Worm (Caenorhabditis elegans) whole organism, L4/young adult: Measurements from ENCODE around the gene eef-1B.2.
"Not testable (repeated sequence)": the region's sequence is repeated elsewhere in the genome, so short reads cannot be mapped to it uniquely, and the experiment has no call there.

ENCODE experiments used
- W03F9.2 ChIP-seq: fragments of 150-350 bp; optimal IDR thresholded peaks from 2 replicates; lab custom pipeline; 2014; ENCODE audit warnings: missing biosample characterization, missing genetic modification characterization
- dao-5 ChIP-seq: sonication (generic microtip); optimal IDR thresholded peaks from 2 replicates; lab custom pipeline; 2016; ENCODE audit warnings: missing genotype, missing genetic modification characterization, moderate library complexity, missing compliant biosample characterization
- him-1 ChIP-seq: sonication (generic microtip); optimal IDR thresholded peaks from 2 replicates; lab custom pipeline; 2016; ENCODE audit warnings: missing genotype, missing genetic modification reagents, missing genetic modification characterization, missing compliant biosample characterization

eef-1B.2 gene

DNA sequence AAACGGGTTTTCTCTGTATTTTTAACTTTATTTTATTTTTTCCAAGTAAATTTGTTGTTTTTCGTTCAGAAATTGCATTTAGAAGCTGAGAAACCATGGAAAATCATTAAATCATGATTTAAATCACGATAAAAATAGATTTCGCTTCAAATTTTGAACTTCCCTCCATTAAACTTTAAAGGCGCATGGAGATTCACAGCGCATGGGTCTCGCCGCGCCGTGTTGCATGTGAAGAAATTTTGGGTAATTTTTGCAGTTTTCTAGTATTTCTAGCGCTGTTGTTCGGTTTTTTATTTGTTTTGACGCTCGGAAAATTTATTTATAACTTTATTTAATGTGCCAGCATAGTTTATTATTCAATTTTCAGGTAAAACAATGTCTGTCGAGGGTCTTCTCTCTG is at the start of gene eef-1B.2:
Gene eef-1B.2 (plus strand): TSS at position 358 of the 400 bp plus-strand sequence.
- no peak for TF ChIP-seq dao-5 (tag; lab: Kevin White, UChicago)
- TF ChIP-seq W03F9.2 (tag; lab: Kevin White, UChicago) = peak; percentile 64
- TF ChIP-seq him-1 (tag; lab: Kevin White, UChicago) = no peak

ce11 chrIV:15006494-15006893 is 30.6 kb upstream of the eef-1B.2 start, which contains the start of gene Y41E3.6:
Gene Y41E3.6, plus strand, starts transcription at chrIV:15006794.
- not testable (repeated sequence) for TF ChIP-seq dao-5, W03F9.2, him-1 (tag; lab: Kevin White, UChicago)

ce11 chrIV:15008200-15008599 is 28.9 kb upstream of the eef-1B.2 start:
- TF ChIP-seq him-1 (tag; lab: Kevin White, UChicago) = no peak
- TF ChIP-seq W03F9.2 (tag; lab: Kevin White, UChicago) = no peak

DNA sequence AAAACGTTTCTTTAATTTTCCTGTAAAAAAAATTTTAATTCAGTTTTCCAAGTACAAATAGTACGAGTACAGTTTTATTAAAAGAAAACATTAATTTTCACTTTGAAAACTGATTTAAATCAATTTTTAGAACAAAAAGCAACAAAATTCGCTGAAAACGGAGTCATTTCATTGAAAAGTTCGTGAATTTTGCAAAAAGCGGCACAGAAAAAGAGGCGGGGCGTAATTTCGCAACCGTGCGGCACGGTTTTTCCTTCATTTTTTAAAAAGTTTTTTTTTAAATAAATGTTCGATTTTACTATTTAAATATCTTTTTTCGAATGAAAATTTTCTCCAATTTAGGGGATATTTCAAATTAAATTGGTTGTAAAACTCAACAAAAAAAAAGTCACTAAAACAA is 26.0 kb upstream of the eef-1B.2 start:
- TF ChIP-seq him-1 (tag; lab: Kevin White, UChicago) (no peak), W03F9.2 (tag; lab: Kevin White, UChicago) (no peak), dao-5 (tag; lab: Kevin White, UChicago) (no peak)

DNA sequence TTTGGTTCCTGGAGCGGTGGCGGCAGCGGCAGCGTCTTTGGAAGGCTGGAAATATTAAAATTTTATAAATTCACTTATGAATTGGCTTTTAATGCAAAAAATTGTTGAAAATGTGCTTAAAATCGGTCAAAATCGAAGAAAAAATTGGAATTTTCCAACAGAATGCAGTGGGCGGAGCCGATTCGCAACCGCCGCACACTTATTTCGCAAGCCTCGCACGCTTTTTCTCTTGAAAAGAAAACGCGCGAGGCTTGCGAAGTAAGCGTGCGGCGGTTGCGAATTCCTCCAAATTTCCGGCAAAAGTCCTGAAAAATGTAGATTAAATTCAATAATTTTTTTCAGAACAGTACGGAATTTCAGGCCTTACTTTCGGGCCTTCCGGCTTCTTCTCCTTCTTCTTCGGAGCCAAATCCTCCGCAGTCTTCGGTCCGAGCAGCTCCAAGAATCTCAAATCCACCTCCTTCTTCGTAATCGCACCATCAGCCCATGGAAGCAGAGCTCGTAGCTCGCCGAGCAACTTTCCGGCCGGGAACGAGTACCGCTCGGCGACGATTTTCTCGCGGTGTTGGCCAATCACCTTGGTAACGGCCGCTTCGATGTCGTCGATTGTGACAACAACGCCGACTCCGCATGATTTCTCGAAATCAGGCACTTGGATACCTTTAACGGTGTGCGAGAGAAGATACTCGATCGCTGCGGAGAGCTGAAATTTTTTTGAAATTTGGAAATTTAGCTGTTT is 24.8 kb upstream of the eef-1B.2 start:
- no peak for TF ChIP-seq dao-5 (tag; lab: Kevin White, UChicago)
- no peak for TF ChIP-seq W03F9.2 (tag; lab: Kevin White, UChicago)
- TF ChIP-seq him-1 (tag; lab: Kevin White, UChicago) = no peak

ce11 chrIV:15013083-15013482 is 24.0 kb upstream of the eef-1B.2 start, which contains the start of gene qars-1:
Gene qars-1, minus strand, starts transcription at chrIV:15013183.
- TF ChIP-seq dao-5 (tag; lab: Kevin White, UChicago) (no peak), him-1 (tag; lab: Kevin White, UChicago) (no peak), W03F9.2 (tag; lab: Kevin White, UChicago) (no peak)

DNA sequence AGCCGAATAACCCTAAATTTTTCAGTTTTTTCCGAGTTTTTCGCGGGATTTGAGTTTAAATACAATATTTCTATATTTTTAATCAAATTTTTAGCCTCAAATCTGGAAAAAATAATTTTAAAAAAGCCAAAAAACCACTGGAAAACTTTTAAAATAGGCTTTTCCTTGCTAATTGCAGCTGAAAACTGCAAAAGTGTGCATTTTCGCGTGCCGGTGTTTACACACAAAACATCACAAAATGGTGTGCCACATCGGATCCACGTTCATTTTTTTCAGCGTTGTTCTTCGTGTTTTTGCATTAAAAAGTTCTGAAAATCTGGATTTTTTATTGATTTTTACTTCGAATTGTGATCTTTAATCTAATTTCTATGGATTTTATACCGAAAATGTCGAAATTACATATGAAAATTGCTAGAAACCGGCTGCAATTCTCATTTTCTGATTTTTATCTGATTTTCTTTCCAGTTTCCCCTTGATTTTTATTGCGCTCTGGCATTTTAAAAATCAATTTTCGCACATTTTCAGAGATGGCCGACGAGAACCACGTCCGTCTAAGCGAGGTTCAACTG is 23.5 kb upstream of the eef-1B.2 start, which contains the start of gene Y41E3.7:
Gene Y41E3.7 (plus strand): TSS at position 519 of the 569 bp plus-strand sequence.
- TF ChIP-seq W03F9.2 (tag; lab: Kevin White, UChicago) (peak; percentile 10), dao-5 (tag; lab: Kevin White, UChicago) (no peak)

DNA sequence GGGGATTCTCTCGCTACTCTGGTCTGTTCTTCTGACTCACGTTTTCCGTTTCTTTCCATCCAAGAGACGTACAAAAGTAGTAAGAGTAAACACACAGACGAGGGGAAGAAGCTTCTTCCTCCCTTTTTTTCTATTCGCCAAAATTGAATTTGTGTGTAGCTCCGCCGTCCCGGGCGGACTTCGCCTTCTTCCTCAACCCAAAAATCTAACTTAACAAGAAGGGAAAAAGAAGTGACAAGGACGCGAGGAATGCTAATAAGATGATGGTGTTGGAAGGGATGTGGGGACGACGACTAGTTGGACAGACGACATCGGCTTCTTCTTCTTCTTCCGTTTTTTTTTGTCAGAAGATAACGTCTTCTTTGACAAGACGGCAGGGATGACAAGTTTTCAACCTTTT is 20.1 kb upstream of the eef-1B.2 start:
- TF ChIP-seq W03F9.2 (tag; lab: Kevin White, UChicago) (no peak), dao-5 (tag; lab: Kevin White, UChicago) (no peak), him-1 (tag; lab: Kevin White, UChicago) (no peak)

DNA sequence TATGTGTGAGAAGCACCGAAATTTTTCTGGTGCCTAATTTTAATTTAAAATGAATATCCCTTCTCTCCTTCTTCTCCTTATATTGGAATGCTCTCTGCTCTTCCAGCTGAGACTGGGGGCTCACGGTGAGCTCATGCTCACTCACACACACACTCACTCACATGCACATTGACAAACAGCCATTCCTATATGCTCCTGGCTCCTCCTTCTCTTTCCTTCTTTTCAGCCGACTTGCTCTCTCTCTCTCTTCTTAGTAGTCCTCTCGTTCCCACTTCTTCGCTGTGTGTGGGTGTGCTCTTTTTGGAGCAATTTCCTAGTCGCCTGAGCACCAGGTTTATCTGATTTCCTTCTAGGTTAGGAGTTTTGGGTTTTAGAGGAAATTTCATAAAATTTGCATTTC is 16.2 kb upstream of the eef-1B.2 start:
- TF ChIP-seq W03F9.2 (tag; lab: Kevin White, UChicago) (no peak), him-1 (tag; lab: Kevin White, UChicago) (peak; percentile 10), dao-5 (tag; lab: Kevin White, UChicago) (no peak)

ce11 chrIV:15024426-15024825 is 12.7 kb upstream of the eef-1B.2 start:
- TF ChIP-seq dao-5 (tag; lab: Kevin White, UChicago) (no peak), W03F9.2 (tag; lab: Kevin White, UChicago) (no peak), him-1 (tag; lab: Kevin White, UChicago) (no peak)

- peak; percentile 53 for TF ChIP-seq W03F9.2 (tag; lab: Kevin White, UChicago)
- no peak for TF ChIP-seq dao-5 (tag; lab: Kevin White, UChicago)
- peak; percentile 66 for TF ChIP-seq him-1 (tag; lab: Kevin White, UChicago)
Measured at ce11 chrIV:15025384-15025783, 11.7 kb upstream of the eef-1B.2 start, which contains the start of gene fcd-2. Gene fcd-2, plus strand, starts transcription at chrIV:15025710.

ce11 chrIV:15027334-15027733 is 9.8 kb upstream of the eef-1B.2 start:
- TF ChIP-seq him-1 (tag; lab: Kevin White, UChicago) = no peak
- no peak for TF ChIP-seq dao-5 (tag; lab: Kevin White, UChicago)
- no peak for TF ChIP-seq W03F9.2 (tag; lab: Kevin White, UChicago)

DNA sequence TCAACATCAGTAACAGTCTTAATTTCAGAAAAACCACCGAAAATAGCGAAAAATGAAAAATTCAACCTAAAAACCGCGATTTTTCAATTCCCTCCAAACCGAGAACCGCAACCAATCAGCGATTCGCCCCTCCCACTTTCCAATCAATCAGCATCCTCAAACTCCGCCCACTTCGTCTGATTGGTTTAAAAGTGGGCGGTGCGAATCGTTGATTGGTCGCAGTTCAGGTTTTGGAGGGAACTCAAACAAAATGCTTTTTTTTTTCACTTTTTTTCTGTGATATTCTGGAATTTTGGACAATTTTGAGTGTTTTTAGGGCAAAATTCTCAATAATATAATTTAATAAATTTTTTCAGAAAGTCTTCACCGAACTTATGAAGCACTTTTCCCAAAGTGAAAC is 9.2 kb upstream of the eef-1B.2 start:
- TF ChIP-seq him-1 (tag; lab: Kevin White, UChicago) = no peak
- no peak for TF ChIP-seq W03F9.2 (tag; lab: Kevin White, UChicago)
- TF ChIP-seq dao-5 (tag; lab: Kevin White, UChicago) = no peak
